Fruit fly (Drosophila melanogaster) whole organism, prepupa: Measurements from ENCODE around the gene stai.

Experiments
- Blimp-1 ChIP-seq: fragments of 200-800 bp; sonication (Bioruptor generic); optimal IDR thresholded peaks from 3 replicates; lab custom pipeline; 2017; ENCODE audit warnings: missing biosample characterization, missing genetic modification characterization, mild to moderate bottlenecking, moderate library complexity, missing genetic modification reagents
- CG11762 ChIP-seq: fragments of 200-800 bp; sonication (Bioruptor generic); optimal IDR thresholded peaks from 3 replicates; lab custom pipeline; 2016; ENCODE audit warnings: missing biosample characterization, missing genetic modification characterization; ENCODE audit not compliant: insufficient read depth
- CG11902 ChIP-seq: fragments of 200-800 bp; sonication (Bioruptor generic); optimal IDR thresholded peaks from 3 replicates; lab custom pipeline; 2016; ENCODE audit warnings: missing biosample characterization, missing genetic modification characterization
- CG8319 ChIP-seq: fragments of 200-800 bp; sonication (Bioruptor generic); optimal IDR thresholded peaks from 3 replicates; lab custom pipeline; 2016; ENCODE audit warnings: missing biosample characterization, missing genetic modification characterization
- Lpt ChIP-seq: fragments of 200-800 bp; sonication (Bioruptor generic); optimal IDR thresholded peaks from 3 replicates; lab custom pipeline; 2016; ENCODE audit warnings: missing biosample characterization, missing genetic modification characterization
- salr ChIP-seq, 2 experiments: fragments of 200-800 bp; sonication (Bioruptor generic); optimal IDR thresholded peaks; 3 replicates each; lab custom pipeline; 2016 to 2018; ENCODE audit warnings: missing biosample characterization in 2 of 2, missing genetic modification characterization in 2 of 2, mild to moderate bottlenecking in 1 of 2

DNA sequence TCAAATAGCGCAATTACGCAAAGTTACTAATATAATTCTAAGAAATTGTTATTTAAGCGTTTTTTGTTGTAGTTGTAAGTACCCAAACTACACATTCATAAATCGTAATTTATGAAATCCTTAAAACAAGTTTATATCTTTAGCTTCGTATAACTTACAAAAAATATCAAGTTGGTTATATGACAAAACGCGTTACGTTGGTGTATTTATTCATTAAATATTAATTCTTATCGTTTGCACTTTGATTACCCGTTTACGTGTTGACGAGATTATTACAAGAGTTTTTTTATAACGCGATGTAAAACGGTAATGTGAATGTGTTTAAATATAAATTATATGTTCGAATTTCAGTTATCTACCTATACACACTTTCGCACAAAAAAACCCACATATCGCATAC lies 22.5 kb upstream of the stai start:
- TF ChIP-seq CG11902 (GFP tag; lab: Kevin White, UChicago): no peak
- TF ChIP-seq CG8319: no peak
- no peak for TF ChIP-seq CG11762 (GFP tag; lab: Kevin White, UChicago)
- no peak for TF ChIP-seq Blimp-1 (GFP tag; lab: Kevin White, UChicago)
- no peak for TF ChIP-seq Lpt
- no peak for TF ChIP-seq salr (GFP tag; optimal IDR thresholded peaks at IDR 0.05; lab: Kevin White, UChicago)
